Fruit fly (Drosophila melanogaster): ENCODE results near the gene ppl.

DNA sequence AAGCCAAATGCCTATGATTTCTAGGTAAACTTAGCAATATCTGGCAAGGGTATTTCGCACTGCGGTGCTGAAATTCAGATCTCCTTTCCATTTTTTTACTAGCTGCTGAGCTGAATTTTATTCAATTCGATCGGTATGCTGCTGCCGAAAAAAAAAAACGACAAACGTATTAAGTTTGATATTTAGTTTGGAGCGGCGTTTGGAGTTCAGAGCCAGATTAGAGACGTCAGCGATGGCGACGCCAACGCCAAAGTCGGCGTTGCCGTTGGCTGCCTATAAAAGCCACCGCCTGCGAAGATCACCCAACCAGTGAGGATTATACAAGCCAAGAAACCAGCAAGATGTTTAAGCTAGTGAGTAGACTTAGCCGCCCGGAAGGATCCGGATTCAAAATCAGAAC lies 19.0 kb upstream of the ppl start, which contains the start of gene Cpr78Cc:
- TF ChIP-seq CTCF (optimal IDR thresholded peaks at IDR 0.05) (no peak), CG8478 (optimal IDR thresholded peaks at IDR 0.05) (no peak)

Data from S2 (cell line).